Worm (Caenorhabditis elegans) whole organism, L4/young adult: ENCODE measurements around the gene pqn-31.

Experiments
- W03F9.2 ChIP-seq: fragments of 150-350 bp; optimal IDR thresholded peaks from 2 replicates; lab custom pipeline; 2014; ENCODE audit warnings: missing biosample characterization, missing genetic modification characterization
- dao-5 ChIP-seq: sonication (generic microtip); optimal IDR thresholded peaks from 2 replicates; lab custom pipeline; 2016; ENCODE audit warnings: missing genotype, missing genetic modification characterization, moderate library complexity, missing compliant biosample characterization
- him-1 ChIP-seq: sonication (generic microtip); optimal IDR thresholded peaks from 2 replicates; lab custom pipeline; 2016; ENCODE audit warnings: missing genotype, missing genetic modification reagents, missing genetic modification characterization, missing compliant biosample characterization

ce11 chrV:9069680-9070079, 39.7 kb upstream of the pqn-31 start, which contains the start of gene T27E4.5:
- TF ChIP-seq W03F9.2 (tag; lab: Kevin White, UChicago) (no peak), dao-5 (tag; lab: Kevin White, UChicago) (no peak), him-1 (tag; lab: Kevin White, UChicago) (no peak)
